Fruit fly (Drosophila melanogaster): Measurements from ENCODE around the gene Or65b.

Gene Or65b

DNA sequence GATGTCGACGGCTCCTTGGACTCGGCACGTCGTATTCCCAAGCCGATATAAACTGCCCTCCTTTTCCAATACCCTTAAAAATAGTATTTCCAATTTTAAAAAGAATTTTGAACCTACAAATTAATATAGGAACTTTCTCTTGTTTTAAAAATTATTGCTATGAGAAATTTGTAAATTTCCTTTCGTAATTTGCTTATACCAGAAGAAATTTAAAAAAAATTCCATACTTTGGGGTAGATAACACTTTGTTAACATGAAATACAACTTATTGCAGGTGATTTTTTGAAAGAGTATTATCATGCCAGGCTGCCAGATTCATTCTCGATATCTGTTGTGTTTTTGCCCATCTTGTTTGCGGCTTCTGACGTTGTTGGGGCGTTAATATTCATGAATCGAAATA lies 22.9 kb upstream of the Or65b start:
- TF ChIP-seq Sp1 (GFP tag; optimal IDR thresholded peaks at IDR 0.05) (peak; percentile 39), Hr83 (GFP tag; optimal IDR thresholded peaks at IDR 0.05; ENCODE audit: poor library complexity, severe bottlenecking) (no peak), psq (GFP tag; optimal IDR thresholded peaks at IDR 0.05) (peak; percentile 33), ey (GFP tag; optimal IDR thresholded peaks at IDR 0.05) (peak; percentile 50), rgr (GFP tag; optimal IDR thresholded peaks at IDR 0.05) (peak; percentile 17), h (GFP tag; optimal IDR thresholded peaks at IDR 0.05) (peak; percentile 35), lola (GFP tag; optimal IDR thresholded peaks at IDR 0.05) (no peak), br (GFP tag; optimal IDR thresholded peaks at IDR 0.05) (peak; percentile 9), tai (GFP tag; optimal IDR thresholded peaks at IDR 0.05) (no peak), foxo (GFP tag; optimal IDR thresholded peaks at IDR 0.05) (peak in 1 of 2 experiments; percentile 25), CG32264 (GFP tag; optimal IDR thresholded peaks at IDR 0.05) (no peak), Mio (GFP tag; optimal IDR thresholded peaks at IDR 0.05) (no peak), fru (GFP tag; optimal IDR thresholded peaks at IDR 0.05) (peak; percentile 35), dl (GFP tag; optimal IDR thresholded peaks at IDR 0.05; ENCODE audit: insufficient read depth in 1 of 2, partially characterized antibody in 2 of 2) (no peak), HLH106 (tag; optimal IDR thresholded peaks at IDR 0.05) (peak; percentile 50), pan (optimal IDR thresholded peaks at IDR 0.05) (no peak), Dif (GFP tag; optimal IDR thresholded peaks at IDR 0.05; ENCODE audit: partially characterized antibody) (no peak), Rel (GFP tag; optimal IDR thresholded peaks at IDR 0.05) (no peak), Rel (tag; optimal IDR thresholded peaks at IDR 0.05) (no peak), OdsH (GFP tag; optimal IDR thresholded peaks at IDR 0.05) (peak; percentile 13), woc (GFP tag; optimal IDR thresholded peaks at IDR 0.05) (peak; percentile 78)

dm6 chr3L:6304859-6305258 lies 20.6 kb upstream of the Or65b start:
- TF ChIP-seq lola (GFP tag; optimal IDR thresholded peaks at IDR 0.05) (no peak), woc (GFP tag; optimal IDR thresholded peaks at IDR 0.05) (no peak)

DNA sequence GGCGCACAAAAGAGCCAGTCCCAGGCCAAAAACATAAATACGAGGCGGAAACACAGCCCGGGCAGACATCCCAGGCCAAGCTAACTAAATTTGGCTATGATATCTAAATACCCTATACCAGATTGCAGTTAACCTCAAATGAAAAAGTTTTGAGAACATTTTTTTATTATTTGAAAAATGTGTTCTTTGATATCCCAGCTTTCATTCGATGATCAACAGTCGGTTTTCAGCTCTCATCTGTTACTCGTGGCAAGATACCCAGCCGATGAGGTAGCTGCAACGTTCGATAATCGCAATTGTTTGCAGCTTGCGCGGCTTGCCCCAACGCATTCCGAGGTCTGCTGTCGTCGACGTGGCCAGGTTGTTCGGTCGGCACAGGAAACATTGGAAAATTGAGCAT lies 18.1 kb upstream of the Or65b start:
- TF ChIP-seq dmrt93B (GFP tag; optimal IDR thresholded peaks at IDR 0.05) (no peak), Dif (GFP tag; optimal IDR thresholded peaks at IDR 0.05; ENCODE audit: partially characterized antibody) (no peak), sv (GFP tag; optimal IDR thresholded peaks at IDR 0.05) (no peak), Abd-B (GFP tag; optimal IDR thresholded peaks at IDR 0.05) (no peak), foxo (GFP tag; optimal IDR thresholded peaks at IDR 0.05) (no peak), dl (GFP tag; optimal IDR thresholded peaks at IDR 0.05; ENCODE audit: insufficient read depth in 1 of 2, partially characterized antibody in 2 of 2) (no peak), brk (GFP tag; optimal IDR thresholded peaks at IDR 0.05) (no peak), sage (GFP tag; optimal IDR thresholded peaks at IDR 0.05) (no peak), N (GFP tag; optimal IDR thresholded peaks at IDR 0.05) (no peak), CG32264 (GFP tag; optimal IDR thresholded peaks at IDR 0.05) (no peak), lola (GFP tag; optimal IDR thresholded peaks at IDR 0.05) (no peak), dsf (GFP tag; optimal IDR thresholded peaks at IDR 0.05; ENCODE audit: borderline replicate concordance) (no peak), Vsx2 (GFP tag; optimal IDR thresholded peaks at IDR 0.05; ENCODE audit: partially characterized antibody) (no peak), ey (GFP tag; optimal IDR thresholded peaks at IDR 0.05) (no peak), jim (GFP tag; optimal IDR thresholded peaks at IDR 0.05) (no peak), psq (GFP tag; optimal IDR thresholded peaks at IDR 0.05) (no peak)

DNA sequence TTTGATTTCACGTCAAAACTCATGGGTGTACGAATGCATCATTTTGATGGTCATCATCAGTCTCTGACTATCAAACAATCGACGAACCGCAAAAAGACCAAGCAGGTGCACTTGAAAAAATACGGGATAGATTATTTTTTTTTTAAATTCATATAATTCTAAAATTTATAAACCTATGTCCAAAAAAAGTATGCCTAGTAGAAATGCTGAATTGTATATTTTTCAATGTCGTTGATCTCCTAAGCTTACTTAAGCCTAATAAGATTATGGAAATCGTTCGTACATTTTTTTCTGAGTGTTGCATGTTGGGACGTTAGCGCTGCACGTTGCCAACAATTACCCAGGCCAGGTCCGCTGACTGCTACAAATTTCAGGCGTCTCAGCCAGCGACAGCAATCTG lies 16.8 kb upstream of the Or65b start:
- no peak for TF ChIP-seq Abd-B (GFP tag; optimal IDR thresholded peaks at IDR 0.05)
- TF ChIP-seq CrebA (GFP tag; optimal IDR thresholded peaks at IDR 0.05; ENCODE audit: borderline replicate concordance), result no peak
- TF ChIP-seq Sp1 (GFP tag; optimal IDR thresholded peaks at IDR 0.05), result no peak
- no peak for TF ChIP-seq Myc (optimal IDR thresholded peaks at IDR 0.05)
- TF ChIP-seq dsf (GFP tag; optimal IDR thresholded peaks at IDR 0.05; ENCODE audit: borderline replicate concordance), result no peak
- no peak for TF ChIP-seq usp (GFP tag; optimal IDR thresholded peaks at IDR 0.05)
- no peak for TF ChIP-seq Vsx2 (GFP tag; optimal IDR thresholded peaks at IDR 0.05; ENCODE audit: partially characterized antibody)
- no peak for TF ChIP-seq Jra (GFP tag; optimal IDR thresholded peaks at IDR 0.05)
- no peak for TF ChIP-seq tai (GFP tag; optimal IDR thresholded peaks at IDR 0.05)
- TF ChIP-seq GATAd (GFP tag; optimal IDR thresholded peaks at IDR 0.05), result no peak
- TF ChIP-seq HLH106 (tag; optimal IDR thresholded peaks at IDR 0.05), result no peak

Measured in whole organism, wandering third instar larva.